Worm (Caenorhabditis elegans) whole organism, young adult: ENCODE results near the gene C04C3.9.

Source experiments
- D2030.7 ChIP-seq: fragments of 200-800 bp; sonication (Bioruptor generic); IDR thresholded peaks from 2 replicates; pipeline ENCODE4 v1.3.6; 2022; ENCODE audit warnings: missing genetic modification reagents, missing genetic modification characterization, missing compliant biosample characterization
- F33H1.4 ChIP-seq: fragments of 200-800 bp; sonication (Bioruptor generic); IDR thresholded peaks from 2 replicates; pipeline ENCODE4 v1.3.6; 2022; ENCODE audit warnings: missing genetic modification reagents, missing genetic modification characterization, missing compliant biosample characterization
- F57A8.1 ChIP-seq: fragments of 200-800 bp; sonication (Bioruptor generic); optimal IDR thresholded peaks from 2 replicates; lab custom pipeline; 2018; ENCODE audit warnings: mild to moderate bottlenecking, missing genetic modification characterization, moderate library complexity, missing compliant biosample characterization
- F57C9.4 ChIP-seq: sonication (generic microtip); optimal IDR thresholded peaks from 2 replicates; lab custom pipeline; 2017; ENCODE audit warnings: mild to moderate bottlenecking, missing genetic modification characterization, missing compliant biosample characterization
- T26A5.8 ChIP-seq: sonication (generic microtip); optimal IDR thresholded peaks from 2 replicates; lab custom pipeline; 2016; ENCODE audit warnings: missing genetic modification characterization, missing compliant biosample characterization
- Y53G8AR.9 ChIP-seq: fragments of 200-800 bp; sonication (Bioruptor generic); conservative IDR thresholded peaks from 2 replicates; pipeline ENCODE4 v1.3.6; 2022; ENCODE audit warnings: missing genetic modification reagents, missing genetic modification characterization, missing compliant biosample characterization
- Y79H2A.3 ChIP-seq: fragments of 200-800 bp; sonication (Bioruptor generic); conservative IDR thresholded peaks from 2 replicates; pipeline ENCODE4 v1.3.6; 2022; ENCODE audit warnings: missing genetic modification reagents, missing genetic modification characterization, missing compliant biosample characterization
- akir-1 ChIP-seq: fragments of 200-800 bp; sonication (Bioruptor generic); optimal IDR thresholded peaks from 2 replicates; lab custom pipeline; 2018; ENCODE audit warnings: mild to moderate bottlenecking, missing genetic modification characterization, moderate library complexity, missing compliant biosample characterization
- ama-1 ChIP-seq, 3 experiments: fragments of 150-350 bp in 1 of 3; sonication (generic microtip) in 2 of 3; optimal IDR thresholded peaks; 2 replicates each; lab custom pipeline; 2014 to 2018; ENCODE audit warnings: missing biosample characterization in 2 of 3, missing genetic modification characterization in 2 of 3, missing genetic modification reagents in 2 of 3
- aptf-3 ChIP-seq: fragments of 200-800 bp; sonication (Bioruptor generic); IDR thresholded peaks from 2 replicates; pipeline ENCODE4 v1.3.6; 2022; ENCODE audit warnings: missing genetic modification characterization, missing compliant biosample characterization
- attf-5 ChIP-seq: fragments of 200-800 bp; sonication (Bioruptor generic); optimal IDR thresholded peaks from 2 replicates; lab custom pipeline; 2018; ENCODE audit warnings: mild to moderate bottlenecking, missing genetic modification characterization, missing compliant biosample characterization
- attf-6 ChIP-seq: fragments of 200-800 bp; sonication (Bioruptor generic); IDR thresholded peaks from 2 replicates; pipeline ENCODE4 v1.3.6; 2022; ENCODE audit warnings: missing genetic modification reagents, missing genetic modification characterization, missing compliant biosample characterization
- bed-1 ChIP-seq: fragments of 200-800 bp; sonication (Bioruptor generic); IDR thresholded peaks from 2 replicates; pipeline ENCODE4 v1.3.6; 2022; ENCODE audit warnings: missing genetic modification reagents, missing genetic modification characterization, missing compliant biosample characterization
- ccch-3 ChIP-seq: fragments of 200-800 bp; sonication (Bioruptor generic); optimal IDR thresholded peaks from 2 replicates; lab custom pipeline; 2018; ENCODE audit warnings: mild to moderate bottlenecking, missing genetic modification characterization, missing compliant biosample characterization
- cebp-1 ChIP-seq, 2 experiments: fragments of 200-800 bp in 1 of 2; sonication (Bioruptor generic) in 1 of 2; sonication (generic microtip) in 1 of 2; IDR thresholded peaks in 1 of 2; optimal IDR thresholded peaks in 1 of 2; 2 replicates each; pipeline versions ENCODE4 v1.3.6 to Lab custom; 2017 to 2022; ENCODE audit warnings: missing compliant biosample characterization in 2 of 2, missing genetic modification characterization in 2 of 2, mild to moderate bottlenecking in 1 of 2, missing genetic modification reagents in 1 of 2, moderate library complexity in 1 of 2
- ceh-40 ChIP-seq: fragments of 200-800 bp; sonication (Bioruptor generic); IDR thresholded peaks from 2 replicates; pipeline ENCODE4 v1.3.6; 2022; ENCODE audit warnings: missing genetic modification characterization, missing compliant biosample characterization
- ceh-79 ChIP-seq: sonication (generic microtip); optimal IDR thresholded peaks from 2 replicates; lab custom pipeline; 2017; ENCODE audit warnings: mild to moderate bottlenecking, missing genetic modification characterization, missing compliant biosample characterization
- chd-7 ChIP-seq: sonication (generic microtip); optimal IDR thresholded peaks from 2 replicates; lab custom pipeline; 2016; ENCODE audit warnings: mild to moderate bottlenecking, missing genetic modification characterization, moderate library complexity, missing compliant biosample characterization
- die-1 ChIP-seq: sonication (generic microtip); optimal IDR thresholded peaks from 2 replicates; lab custom pipeline; 2016; ENCODE audit warnings: missing genotype, mild to moderate bottlenecking, missing genetic modification characterization, missing compliant biosample characterization
- dpl-1 ChIP-seq: fragments of 150-350 bp; optimal IDR thresholded peaks from 2 replicates; lab custom pipeline; 2014; ENCODE audit warnings: missing biosample characterization, missing genetic modification reagents, missing genetic modification characterization
- efl-1 ChIP-seq: fragments of 150-350 bp; optimal IDR thresholded peaks from 2 replicates; lab custom pipeline; 2014; ENCODE audit warnings: missing biosample characterization, missing genetic modification reagents, missing genetic modification characterization
- egl-18 ChIP-seq: fragments of 200-800 bp; sonication (Bioruptor generic); IDR thresholded peaks from 2 replicates; pipeline ENCODE4 v1.3.6; 2022; ENCODE audit warnings: missing genetic modification reagents, missing genetic modification characterization, missing compliant biosample characterization
- egl-44 ChIP-seq: fragments of 200-800 bp; sonication (Bioruptor generic); IDR thresholded peaks from 2 replicates; pipeline ENCODE4 v1.3.6; 2022; ENCODE audit warnings: missing genetic modification reagents, missing genetic modification characterization, missing compliant biosample characterization
- ets-4 ChIP-seq: fragments of 200-800 bp; sonication (Bioruptor generic); optimal IDR thresholded peaks from 2 replicates; lab custom pipeline; 2018; ENCODE audit warnings: mild to moderate bottlenecking, missing genetic modification characterization, missing compliant biosample characterization
- gei-17 ChIP-seq: fragments of 200-800 bp; sonication (Bioruptor generic); optimal IDR thresholded peaks from 2 replicates; lab custom pipeline; 2018; ENCODE audit warnings: mild to moderate bottlenecking, missing genetic modification characterization, missing compliant biosample characterization
- hlh-26 ChIP-seq: fragments of 200-800 bp; sonication (Bioruptor generic); conservative IDR thresholded peaks from 2 replicates; pipeline ENCODE4 v1.3.6; 2022; ENCODE audit warnings: missing genetic modification reagents, missing genetic modification characterization, missing compliant biosample characterization
- hmg-1.2 ChIP-seq: fragments of 200-800 bp; sonication (Bioruptor generic); IDR thresholded peaks from 2 replicates; pipeline ENCODE4 v1.3.6; 2022; ENCODE audit warnings: missing genetic modification reagents, missing genetic modification characterization, missing compliant biosample characterization
- let-607 ChIP-seq, 2 experiments: fragments of 200-800 bp in 1 of 2; sonication (Bioruptor generic) in 1 of 2; sonication (generic microtip) in 1 of 2; optimal IDR thresholded peaks; 2 replicates each; lab custom pipeline; 2016 to 2018; ENCODE audit warnings: mild to moderate bottlenecking in 2 of 2, missing compliant biosample characterization in 2 of 2, missing genetic modification characterization in 2 of 2, moderate library complexity in 2 of 2, missing genotype in 1 of 2
- lin-26 ChIP-seq: fragments of 200-800 bp; sonication (Bioruptor generic); IDR thresholded peaks from 2 replicates; pipeline ENCODE4 v1.3.6; 2022; ENCODE audit warnings: missing genetic modification reagents, missing genetic modification characterization, missing compliant biosample characterization
- lir-1 ChIP-seq: fragments of 200-800 bp; sonication (Bioruptor generic); conservative IDR thresholded peaks from 2 replicates; pipeline ENCODE4 v1.3.6; 2022; ENCODE audit warnings: missing genetic modification reagents, missing genetic modification characterization, missing compliant biosample characterization
- lsy-27 ChIP-seq: sonication (generic microtip); optimal IDR thresholded peaks from 2 replicates; lab custom pipeline; 2017; ENCODE audit warnings: missing genetic modification characterization, mild to moderate bottlenecking, missing compliant biosample characterization, antibody characterized with exemption, missing genotype, borderline replicate concordance; ENCODE audit not compliant: insufficient read depth
- madf-10 ChIP-seq: sonication (generic microtip); optimal IDR thresholded peaks from 2 replicates; lab custom pipeline; 2016; ENCODE audit warnings: mild to moderate bottlenecking, missing genetic modification characterization, missing compliant biosample characterization
- madf-3 ChIP-seq: fragments of 200-800 bp; sonication (Bioruptor generic); IDR thresholded peaks from 2 replicates; pipeline ENCODE4 v1.3.6; 2022; ENCODE audit warnings: missing genetic modification reagents, missing genetic modification characterization, missing compliant biosample characterization
- madf-8 ChIP-seq: fragments of 200-800 bp; sonication (Bioruptor generic); conservative IDR thresholded peaks from 2 replicates; pipeline ENCODE4 v1.3.6; 2022; ENCODE audit warnings: missing genetic modification reagents, missing genetic modification characterization, missing compliant biosample characterization
- nfya-1 ChIP-seq: sonication (generic microtip); optimal IDR thresholded peaks from 2 replicates; lab custom pipeline; 2017; ENCODE audit warnings: antibody characterized with exemption, missing compliant biosample characterization, missing genetic modification characterization, borderline replicate concordance; ENCODE audit not compliant: insufficient read depth
- nfya-2 ChIP-seq: fragments of 200-800 bp; sonication (Bioruptor generic); IDR thresholded peaks from 2 replicates; pipeline ENCODE4 v1.3.6; 2022; ENCODE audit warnings: missing genetic modification reagents, missing genetic modification characterization, missing compliant biosample characterization
- nhr-27 ChIP-seq: fragments of 200-800 bp; sonication (Bioruptor generic); optimal IDR thresholded peaks from 2 replicates; lab custom pipeline; 2018; ENCODE audit warnings: mild to moderate bottlenecking, missing genetic modification characterization, moderate library complexity, missing compliant biosample characterization
- nhr-90 ChIP-seq: sonication (generic microtip); optimal IDR thresholded peaks from 2 replicates; lab custom pipeline; 2016; ENCODE audit warnings: missing genotype, mild to moderate bottlenecking, missing genetic modification characterization, missing compliant biosample characterization
- pha-4 ChIP-seq: fragments of 150-350 bp; sonication (generic microtip); optimal IDR thresholded peaks from 2 replicates; lab custom pipeline; 2014; ENCODE audit warnings: missing biosample characterization, missing genetic modification reagents, missing genetic modification characterization
- rcor-1 ChIP-seq: fragments of 200-800 bp; sonication (Bioruptor generic); IDR thresholded peaks from 2 replicates; pipeline ENCODE4 v1.3.6; 2022; ENCODE audit warnings: missing genetic modification reagents, missing genetic modification characterization, missing compliant biosample characterization
- sea-2 ChIP-seq: fragments of 200-800 bp; sonication (Bioruptor generic); IDR thresholded peaks from 2 replicates; pipeline ENCODE4 v1.3.6; 2022; ENCODE audit warnings: missing genetic modification characterization, missing compliant biosample characterization
- snpc-3.4 ChIP-seq: sonication (generic microtip); optimal IDR thresholded peaks from 2 replicates; lab custom pipeline; 2017; ENCODE audit warnings: missing genetic modification characterization, mild to moderate bottlenecking, missing compliant biosample characterization, antibody characterized with exemption, moderate library complexity, missing genotype, missing genetic modification reagents
- tbp1 ChIP-seq: fragments of 200-800 bp; sonication (Bioruptor generic); optimal IDR thresholded peaks from 2 replicates; lab custom pipeline; 2018; ENCODE audit warnings: mild to moderate bottlenecking, missing genetic modification characterization, missing compliant biosample characterization
- unc-130 ChIP-seq: sonication (generic microtip); optimal IDR thresholded peaks from 2 replicates; lab custom pipeline; 2016; ENCODE audit warnings: missing genetic modification reagents, missing genetic modification characterization, missing compliant biosample characterization
- xnd-1 ChIP-seq: sonication (generic microtip); optimal IDR thresholded peaks from 2 replicates; lab custom pipeline; 2016; ENCODE audit warnings: missing genotype, missing genetic modification reagents, missing genetic modification characterization, missing compliant biosample characterization
- zfh-2 ChIP-seq: fragments of 200-800 bp; sonication (Bioruptor generic); conservative IDR thresholded peaks from 2 replicates; pipeline ENCODE4 v1.3.6; 2022; ENCODE audit warnings: missing genetic modification reagents, missing genetic modification characterization, missing compliant biosample characterization
- ztf-22 ChIP-seq: fragments of 200-800 bp; sonication (Bioruptor generic); optimal IDR thresholded peaks from 2 replicates; lab custom pipeline; 2018; ENCODE audit warnings: mild to moderate bottlenecking, missing genetic modification characterization, moderate library complexity, missing compliant biosample characterization

The C04C3.9 gene

DNA sequence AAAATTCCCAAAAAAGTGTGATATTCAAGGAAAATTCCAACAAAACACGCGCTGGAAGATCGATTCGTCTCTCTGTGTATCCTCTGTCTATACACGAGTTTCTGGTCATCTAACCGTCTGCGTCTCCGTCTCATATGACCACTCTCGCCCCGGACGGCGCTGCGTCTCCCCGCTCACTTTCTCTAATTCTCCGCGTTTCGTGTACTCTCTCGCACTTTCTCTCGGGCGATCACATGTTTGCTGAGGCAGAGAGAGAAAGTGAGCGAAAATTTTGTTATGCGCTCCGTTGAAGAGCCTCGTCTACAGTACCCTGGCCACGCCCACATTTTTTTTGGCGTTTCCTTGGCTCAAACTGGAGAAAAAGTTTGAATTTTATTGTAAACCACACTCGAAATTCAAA is 43.7 kb downstream of the C04C3.9 start (continued):
- TF ChIP-seq egl-44 (GFP tag; lab: Robert Waterston, UW) (0 out of 2 replicates have a peak, but pooled peaks have one; percentile 58), pha-4 (tag; lab: Kevin White, UChicago) (no peak), ccch-3 (GFP tag; lab: Kevin White, UChicago) (no peak), Y53G8AR.9 (GFP tag; lab: Robert Waterston, UW) (peak; percentile 88), ztf-22 (GFP tag; lab: Kevin White, UChicago) (peak; percentile 44), nfya-2 (GFP tag; lab: Robert Waterston, UW) (no peak), dpl-1 (GFP tag; lab: Kevin White, UChicago) (peak; percentile 10), gei-17 (peak; percentile 71), aptf-3 (GFP tag; lab: Robert Waterston, UW) (no peak), D2030.7 (GFP tag; lab: Robert Waterston, UW) (no peak), tbp1 (GFP tag; lab: Kevin White, UChicago) (peak; percentile 51), ceh-40 (GFP tag; lab: Robert Waterston, UW) (no peak), akir-1 (GFP tag; lab: Kevin White, UChicago) (no peak), nhr-27 (tag; lab: Kevin White, UChicago) (no peak), F57A8.1 (GFP tag; lab: Kevin White, UChicago) (no peak), chd-7 (tag; lab: Kevin White, UChicago) (peak; percentile 66), zfh-2 (GFP tag; lab: Robert Waterston, UW) (peak; percentile 98), madf-10 (tag; lab: Kevin White, UChicago) (peak; percentile 71), T26A5.8 (tag; lab: Kevin White, UChicago) (no peak), ceh-79 (no peak), let-607 (tag; optimal IDR thresholded peaks at IDR 0.05; lab: Kevin White, UChicago) (peak in 1 of 2 experiments; percentile 50), attf-6 (no peak), ets-4 (peak; percentile 60), lsy-27 (tag; lab: Kevin White, UChicago) (no peak), madf-8 (GFP tag; lab: Robert Waterston, UW) (no peak), bed-1 (no peak), hmg-1.2 (GFP tag; lab: Robert Waterston, UW) (peak; percentile 99), ama-1 (optimal IDR thresholded peaks at IDR 0.05; lab: Kevin White, UChicago) (no peak), ama-1 (GFP tag; optimal IDR thresholded peaks at IDR 0.05; lab: Kevin White, UChicago) (no peak), hlh-26 (GFP tag; lab: Robert Waterston, UW) (no peak), F33H1.4 (0 out of 2 replicates have a peak, but pooled peaks have one; percentile 40), egl-18 (GFP tag; lab: Robert Waterston, UW) (no peak), madf-3 (no peak), Y79H2A.3 (GFP tag; lab: Robert Waterston, UW) (no peak), efl-1 (no peak), die-1 (no peak), sea-2 (GFP tag; lab: Robert Waterston, UW) (no peak), lir-1 (GFP tag; lab: Robert Waterston, UW) (peak; percentile 67), nfya-1 (tag; lab: Kevin White, UChicago) (no peak), lin-26 (GFP tag; lab: Robert Waterston, UW) (peak; percentile 63; the same call in 1 of the 2 replicates), F57C9.4 (tag; lab: Kevin White, UChicago) (no peak), unc-130 (no peak), xnd-1 (tag; lab: Kevin White, UChicago) (no peak), snpc-3.4 (tag; lab: Kevin White, UChicago) (no peak), attf-5 (GFP tag; lab: Kevin White, UChicago) (peak; percentile 95), cebp-1 (GFP tag; IDR thresholded peaks at IDR 0.05; lab: Robert Waterston, UW) (peak; percentile 64), cebp-1 (tag; optimal IDR thresholded peaks at IDR 0.05; lab: Kevin White, UChicago) (peak; percentile 90), rcor-1 (GFP tag; lab: Robert Waterston, UW) (peak; percentile 63), nhr-90 (no peak)
